Fruit fly (Drosophila melanogaster): Measurements from ENCODE around the gene bru3.

bru3 gene

dm6 chr3L:13476566-13477452 is 326.4 kb downstream of the bru3 start:
- no peak for TF ChIP-seq CTCF (optimal IDR thresholded peaks at IDR 0.05)

dm6 chr3L:13476070-13476469 is 327.1 kb downstream of the bru3 start:
- TF ChIP-seq CTCF (optimal IDR thresholded peaks at IDR 0.05) (no peak), CG8478 (optimal IDR thresholded peaks at IDR 0.05) (no peak)

dm6 chr3L:13474607-13475006 is 328.6 kb downstream of the bru3 start, which contains the start of gene CG10089:
CG10089 (minus strand) TSS chr3L:13474787.
- no peak for TF ChIP-seq CTCF (optimal IDR thresholded peaks at IDR 0.05)
- no peak for TF ChIP-seq CG8478 (optimal IDR thresholded peaks at IDR 0.05)

Data from S2 (cell line).